Worm (Caenorhabditis elegans) whole organism, midembryonic: ENCODE measurements around the gene col-125.

ENCODE experiments used
- T22C8.4 ChIP-seq: fragments of 200-800 bp; sonication (Bioruptor generic); IDR thresholded peaks from 2 replicates; pipeline ENCODE4 v1.3.6; 2022; ENCODE audit warnings: missing genetic modification characterization, missing compliant biosample characterization
- cog-1 ChIP-seq: sonication (generic microtip); optimal IDR thresholded peaks from 2 replicates; lab custom pipeline; 2016; ENCODE audit warnings: missing genetic modification characterization, missing compliant biosample characterization
- flt-1 ChIP-seq: fragments of 200-800 bp; sonication (Bioruptor generic); IDR thresholded peaks from 2 replicates; pipeline ENCODE4 v1.3.6; 2022; ENCODE audit warnings: missing genetic modification characterization, missing compliant biosample characterization
- klf-2 ChIP-seq: fragments of 200-800 bp; sonication (Bioruptor generic); conservative IDR thresholded peaks from 2 replicates; pipeline ENCODE4 v1.3.6; 2022; ENCODE audit warnings: missing genetic modification reagents, missing genetic modification characterization, missing compliant biosample characterization
- med-1 ChIP-seq: sonication (generic microtip); optimal IDR thresholded peaks from 2 replicates; lab custom pipeline; 2017; ENCODE audit warnings: missing genetic modification characterization, mild to moderate bottlenecking, missing compliant biosample characterization, antibody characterized with exemption, missing genetic modification reagents; ENCODE audit not compliant: insufficient read depth
- ref-1 ChIP-seq: fragments of 200-800 bp; sonication (Bioruptor generic); conservative IDR thresholded peaks from 2 replicates; pipeline ENCODE4 v1.3.6; 2022; ENCODE audit warnings: missing genetic modification reagents, missing genetic modification characterization, missing compliant biosample characterization
- tab-1 ChIP-seq: fragments of 200-800 bp; sonication (Bioruptor generic); IDR thresholded peaks from 2 replicates; pipeline ENCODE4 v1.3.6; 2022; ENCODE audit warnings: missing genetic modification characterization, missing compliant biosample characterization
- ztf-23 ChIP-seq: fragments of 200-800 bp; sonication (Bioruptor generic); IDR thresholded peaks from 2 replicates; pipeline ENCODE4 v1.3.6; 2022; ENCODE audit warnings: missing genetic modification reagents, missing genetic modification characterization, missing compliant biosample characterization
- ztf-29 ChIP-seq: fragments of 200-800 bp; sonication (Bioruptor generic); IDR thresholded peaks from 2 replicates; pipeline ENCODE4 v1.3.6; 2022; ENCODE audit warnings: missing genetic modification reagents, missing genetic modification characterization, missing compliant biosample characterization

col-125 gene

ce11 chrIV:11225206-11225605 is at the start of gene col-125:
Gene col-125, plus strand, starts transcription at chrIV:11225506.
- TF ChIP-seq ztf-23 (GFP tag; lab: Robert Waterston, UW) (no peak), ztf-29 (no peak), med-1 (no peak), klf-2 (no peak), T22C8.4 (no peak), cog-1 (no peak), flt-1 (GFP tag; lab: Robert Waterston, UW) (no peak), ref-1 (GFP tag; lab: Robert Waterston, UW) (no peak), tab-1 (no peak)

- TF ChIP-seq ref-1 (GFP tag; lab: Robert Waterston, UW), result no peak
- no peak for TF ChIP-seq cog-1
- TF ChIP-seq flt-1 (GFP tag; lab: Robert Waterston, UW), result no peak
- TF ChIP-seq klf-2, result no peak
- TF ChIP-seq ztf-29, result no peak
- TF ChIP-seq tab-1, result no peak
- no peak for TF ChIP-seq med-1
- no peak for TF ChIP-seq ztf-23 (GFP tag; lab: Robert Waterston, UW)
- TF ChIP-seq T22C8.4, result no peak
These were observed 48.3 kb upstream of the col-125 start, which contains the start of gene rap-3 for ce11 chrIV:11176967-11177366. Gene rap-3, plus strand, starts transcription at chrIV:11177267.

- TF ChIP-seq ztf-29, result no peak
- TF ChIP-seq flt-1 (GFP tag; lab: Robert Waterston, UW), result no peak
- TF ChIP-seq cog-1, result no peak
- TF ChIP-seq tab-1, result no peak
- TF ChIP-seq ztf-23 (GFP tag; lab: Robert Waterston, UW), result no peak
- TF ChIP-seq med-1, result no peak
- TF ChIP-seq klf-2, result no peak
- no peak for TF ChIP-seq ref-1 (GFP tag; lab: Robert Waterston, UW)
- TF ChIP-seq T22C8.4, result no peak
These were observed 46.8 kb upstream of the col-125 start, which contains the start of gene C08F8.9 for ce11 chrIV:11178495-11178894. Gene C08F8.9, minus strand, starts transcription at chrIV:11178595.

ce11 chrIV:11179123-11179740 is 46.1 kb upstream of the col-125 start, which contains the start of gene cpt-2:
Gene cpt-2, plus strand, starts transcription at chrIV:11179645.
- peak; percentile 44; the same call in 1 of the 2 replicates for TF ChIP-seq ztf-23 (GFP tag; lab: Robert Waterston, UW)

ce11 chrIV:11180077-11180476 is 45.2 kb upstream of the col-125 start:
- no peak for TF ChIP-seq ztf-23 (GFP tag; lab: Robert Waterston, UW)
- TF ChIP-seq ztf-29, result no peak
- TF ChIP-seq klf-2, result no peak
- TF ChIP-seq ref-1 (GFP tag; lab: Robert Waterston, UW), result no peak
- no peak for TF ChIP-seq med-1
- TF ChIP-seq T22C8.4, result no peak
- TF ChIP-seq cog-1, result no peak
- no peak for TF ChIP-seq tab-1
- TF ChIP-seq flt-1 (GFP tag; lab: Robert Waterston, UW), result no peak

- TF ChIP-seq ref-1 (GFP tag; lab: Robert Waterston, UW) (no peak), ztf-29 (no peak), med-1 (no peak), cog-1 (no peak), ztf-23 (GFP tag; lab: Robert Waterston, UW) (no peak)
These were observed 42.3 kb upstream of the col-125 start, which contains the start of gene prx-14 for ce11 chrIV:11183013-11183412. Gene prx-14, plus strand, starts transcription at chrIV:11183132.

- no peak for TF ChIP-seq ztf-23 (GFP tag; lab: Robert Waterston, UW)
- TF ChIP-seq cog-1, result no peak
- TF ChIP-seq flt-1 (GFP tag; lab: Robert Waterston, UW), result no peak
- no peak for TF ChIP-seq tab-1
- no peak for TF ChIP-seq klf-2
- no peak for TF ChIP-seq med-1
- TF ChIP-seq ztf-29, result no peak
- TF ChIP-seq T22C8.4, result no peak
- TF ChIP-seq ref-1 (GFP tag; lab: Robert Waterston, UW), result no peak
These were observed 41.3 kb upstream of the col-125 start, which contains the start of gene nuaf-3 for ce11 chrIV:11183991-11184390. Gene nuaf-3, plus strand, starts transcription at chrIV:11184291.

- TF ChIP-seq T22C8.4 (no peak), tab-1 (no peak), ztf-23 (GFP tag; lab: Robert Waterston, UW) (no peak), flt-1 (GFP tag; lab: Robert Waterston, UW) (no peak), med-1 (no peak), ref-1 (GFP tag; lab: Robert Waterston, UW) (no peak), ztf-29 (no peak), klf-2 (no peak), cog-1 (no peak)
These were observed 38.6 kb upstream of the col-125 start, which contains the start of gene sdz-27 for ce11 chrIV:11186729-11187128. Gene sdz-27, plus strand, starts transcription at chrIV:11187029.

ce11 chrIV:11189411-11189810 is 35.9 kb upstream of the col-125 start, which contains the start of gene fbxb-79:
Gene fbxb-79, minus strand, starts transcription at chrIV:11189511.
- TF ChIP-seq ztf-29 (no peak), ztf-23 (GFP tag; lab: Robert Waterston, UW) (no peak), ref-1 (GFP tag; lab: Robert Waterston, UW) (no peak), flt-1 (GFP tag; lab: Robert Waterston, UW) (no peak)

ce11 chrIV:11196866-11197265 is 28.4 kb upstream of the col-125 start:
- peak; percentile 59 for TF ChIP-seq ref-1 (GFP tag; lab: Robert Waterston, UW)
- peak; percentile 53; the same call in 1 of the 2 replicates for TF ChIP-seq klf-2
- peak; percentile 77; the same call in 1 of the 2 replicates for TF ChIP-seq ztf-23 (GFP tag; lab: Robert Waterston, UW)
- TF ChIP-seq ztf-29, result peak; percentile 62; the same call in 1 of the 2 replicates
- 0 out of 2 replicates have a peak, but pooled peaks have one; percentile 50 for TF ChIP-seq T22C8.4
- TF ChIP-seq tab-1, result peak; percentile 84

ce11 chrIV:11198983-11199382 is 26.3 kb upstream of the col-125 start, which contains the start of gene R07H5.16:
Gene R07H5.16, plus strand, starts transcription at chrIV:11199330.
- TF ChIP-seq klf-2, result 0 out of 2 replicates have a peak, but pooled peaks have one; percentile 39
